Worm (Caenorhabditis elegans): ENCODE data around the gene K09E2.3.
A peak's percentile ranks its signal among the peaks of the same experiment; 100 is the strongest.

Gene K09E2.3

ce11 chrX:8672760-8673159, at the start of gene K09E2.3, which contains the start of gene K09E2.2:
TSS of gene K09E2.3 (plus strand) at chrX:8673084.
TSS of gene K09E2.2 (plus strand) at chrX:8673060.
- TF ChIP-seq W03F9.2 (tag; optimal IDR thresholded peaks at IDR 0.05) (no peak), him-1 (tag; optimal IDR thresholded peaks at IDR 0.05) (no peak), dao-5 (tag; optimal IDR thresholded peaks at IDR 0.05) (no peak)

ce11 chrX:8623840-8624591, 48.9 kb upstream of the K09E2.3 start:
- TF ChIP-seq him-1 (tag; optimal IDR thresholded peaks at IDR 0.05): no peak
- peak; percentile 15 for TF ChIP-seq W03F9.2 (tag; optimal IDR thresholded peaks at IDR 0.05)
- peak; percentile 14 for TF ChIP-seq dao-5 (tag; optimal IDR thresholded peaks at IDR 0.05)

ce11 chrX:8625090-8625489, 47.8 kb upstream of the K09E2.3 start, which contains the start of gene K01A12.3:
TSS of gene K01A12.3 (minus strand) at chrX:8625190.
- TF ChIP-seq W03F9.2 (tag; optimal IDR thresholded peaks at IDR 0.05): no peak
- no peak for TF ChIP-seq him-1 (tag; optimal IDR thresholded peaks at IDR 0.05)
- no peak for TF ChIP-seq dao-5 (tag; optimal IDR thresholded peaks at IDR 0.05)

- TF ChIP-seq him-1 (tag; optimal IDR thresholded peaks at IDR 0.05) (no peak), W03F9.2 (tag; optimal IDR thresholded peaks at IDR 0.05) (no peak), dao-5 (tag; optimal IDR thresholded peaks at IDR 0.05) (no peak)
These were observed 34.2 kb upstream of the K09E2.3 start for ce11 chrX:8638679-8639184.

- TF ChIP-seq dao-5 (tag; optimal IDR thresholded peaks at IDR 0.05): no peak
- TF ChIP-seq W03F9.2 (tag; optimal IDR thresholded peaks at IDR 0.05): peak; percentile 1
- TF ChIP-seq him-1 (tag; optimal IDR thresholded peaks at IDR 0.05): no peak
These were observed 32.2 kb upstream of the K09E2.3 start for ce11 chrX:8640654-8641053.

ce11 chrX:8643817-8644216, 29.1 kb upstream of the K09E2.3 start, which contains the start of gene stg-2:
TSS of gene stg-2 (minus strand) at chrX:8643917.
- TF ChIP-seq W03F9.2 (tag; optimal IDR thresholded peaks at IDR 0.05) (no peak), him-1 (tag; optimal IDR thresholded peaks at IDR 0.05) (no peak), dao-5 (tag; optimal IDR thresholded peaks at IDR 0.05) (no peak)

ce11 chrX:8646287-8646686, 26.6 kb upstream of the K09E2.3 start:
- TF ChIP-seq dao-5 (tag; optimal IDR thresholded peaks at IDR 0.05) (no peak), W03F9.2 (tag; optimal IDR thresholded peaks at IDR 0.05) (peak; percentile 6), him-1 (tag; optimal IDR thresholded peaks at IDR 0.05) (peak; percentile 68)

- TF ChIP-seq W03F9.2 (tag; optimal IDR thresholded peaks at IDR 0.05) (no peak), dao-5 (tag; optimal IDR thresholded peaks at IDR 0.05) (no peak), him-1 (tag; optimal IDR thresholded peaks at IDR 0.05) (no peak)
These were observed 25.9 kb upstream of the K09E2.3 start, which contains the start of gene F12D9.2 for ce11 chrX:8646997-8647396. TSS of gene F12D9.2 (minus strand) at chrX:8647097.

ce11 chrX:8648582-8648981, 24.3 kb upstream of the K09E2.3 start:
- TF ChIP-seq dao-5 (tag; optimal IDR thresholded peaks at IDR 0.05) (no peak), W03F9.2 (tag; optimal IDR thresholded peaks at IDR 0.05) (no peak), him-1 (tag; optimal IDR thresholded peaks at IDR 0.05) (no peak)

- no peak for TF ChIP-seq dao-5 (tag; optimal IDR thresholded peaks at IDR 0.05)
- TF ChIP-seq W03F9.2 (tag; optimal IDR thresholded peaks at IDR 0.05): no peak
- no peak for TF ChIP-seq him-1 (tag; optimal IDR thresholded peaks at IDR 0.05)
These were observed 22.3 kb upstream of the K09E2.3 start for ce11 chrX:8650535-8650934.

- TF ChIP-seq W03F9.2 (tag; optimal IDR thresholded peaks at IDR 0.05): no peak
- no peak for TF ChIP-seq dao-5 (tag; optimal IDR thresholded peaks at IDR 0.05)
- TF ChIP-seq him-1 (tag; optimal IDR thresholded peaks at IDR 0.05): no peak
These were observed 16.9 kb upstream of the K09E2.3 start for ce11 chrX:8656019-8656418.

ce11 chrX:8659521-8659920, 13.4 kb upstream of the K09E2.3 start:
- TF ChIP-seq him-1 (tag; optimal IDR thresholded peaks at IDR 0.05): no peak
- no peak for TF ChIP-seq W03F9.2 (tag; optimal IDR thresholded peaks at IDR 0.05)
- TF ChIP-seq dao-5 (tag; optimal IDR thresholded peaks at IDR 0.05): no peak

ce11 chrX:8660319-8660718, 12.6 kb upstream of the K09E2.3 start, which contains the start of gene rig-1:
TSS of gene rig-1 (plus strand) at chrX:8660619.
- no peak for TF ChIP-seq W03F9.2 (tag; optimal IDR thresholded peaks at IDR 0.05)
- TF ChIP-seq him-1 (tag; optimal IDR thresholded peaks at IDR 0.05): no peak
- TF ChIP-seq dao-5 (tag; optimal IDR thresholded peaks at IDR 0.05): no peak

- no peak for TF ChIP-seq him-1 (tag; optimal IDR thresholded peaks at IDR 0.05)
- TF ChIP-seq W03F9.2 (tag; optimal IDR thresholded peaks at IDR 0.05): no peak
- TF ChIP-seq dao-5 (tag; optimal IDR thresholded peaks at IDR 0.05): no peak
These were observed 12.0 kb upstream of the K09E2.3 start for ce11 chrX:8660909-8661308.
